Worm (Caenorhabditis elegans): ENCODE measurements around the gene ddn-2.

DNA sequence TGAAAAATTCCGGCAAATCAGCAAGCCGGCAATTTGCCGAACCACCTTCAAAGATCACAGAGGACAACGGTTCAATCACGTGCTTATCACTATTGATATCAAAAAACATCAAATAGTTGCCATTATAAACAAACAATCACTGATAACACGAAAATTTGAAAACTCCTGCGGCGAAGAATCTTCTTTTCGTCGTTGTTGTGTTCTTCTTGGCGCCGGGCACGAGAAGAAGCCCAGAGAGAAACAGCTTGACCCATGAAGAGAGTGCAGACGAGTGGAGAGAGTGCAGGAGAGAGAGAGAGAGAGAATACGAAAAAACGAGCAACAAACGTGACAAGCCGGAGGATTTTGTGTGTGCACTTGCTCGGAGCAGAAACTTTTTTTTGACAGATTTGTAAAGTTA lies 30.2 kb upstream of the ddn-2 start:
- TF ChIP-seq snpc-4 (GFP tag; optimal IDR thresholded peaks at IDR 0.05) (no peak), snpc-4 (tag; optimal IDR thresholded peaks at IDR 0.05) (peak in 3 of 4 experiments; percentile 8 to 50 (median 17)), nhr-27 (tag; optimal IDR thresholded peaks at IDR 0.05) (no peak)

Measured in whole organism, young adult.